Worm (Caenorhabditis elegans) whole organism, L1 larva: ENCODE data around the gene flp-34.

Source experiments
- aly-2 ChIP-seq: fragments of 150-350 bp; optimal IDR thresholded peaks from 2 replicates; lab custom pipeline; 2014; ENCODE audit warnings: missing biosample characterization, missing genetic modification characterization
- ama-1 ChIP-seq: fragments of 150-350 bp; optimal IDR thresholded peaks from 2 replicates; lab custom pipeline; 2014
- ces-1 ChIP-seq: fragments of 150-350 bp; optimal IDR thresholded peaks from 2 replicates; lab custom pipeline; 2014; ENCODE audit warnings: missing biosample characterization, missing genetic modification reagents, missing genetic modification characterization
- fkh-8 ChIP-seq: sonication (generic microtip); optimal IDR thresholded peaks from 2 replicates; lab custom pipeline; 2016; ENCODE audit warnings: mild to moderate bottlenecking, missing genetic modification characterization, missing compliant biosample characterization
- fos-1 ChIP-seq: fragments of 150-350 bp; optimal IDR thresholded peaks from 2 replicates; lab custom pipeline; 2014; ENCODE audit warnings: missing biosample characterization, missing genetic modification characterization
- jun-1 ChIP-seq: fragments of 150-350 bp; optimal IDR thresholded peaks from 2 replicates; lab custom pipeline; 2014; ENCODE audit warnings: missing biosample characterization, missing genetic modification reagents, missing genetic modification characterization
- lin-13 ChIP-seq: fragments of 150-350 bp; optimal IDR thresholded peaks from 2 replicates; lab custom pipeline; 2014; ENCODE audit warnings: missing biosample characterization, missing genetic modification reagents, missing genetic modification characterization
- lin-14 ChIP-seq: fragments of 200-800 bp; sonication (Bioruptor generic); optimal IDR thresholded peaks from 2 replicates; lab custom pipeline; 2018; ENCODE audit warnings: mild to moderate bottlenecking, missing genetic modification characterization, moderate library complexity, missing compliant biosample characterization
- mdl-1 ChIP-seq, 2 experiments: fragments of 150-350 bp; optimal IDR thresholded peaks; 2 replicates each; lab custom pipeline; 2014 to 2017; ENCODE audit warnings: missing biosample characterization in 2 of 2, missing genetic modification characterization in 2 of 2, inconsistent platforms in 1 of 2
- nhr-11 ChIP-seq: fragments of 150-350 bp; optimal IDR thresholded peaks from 2 replicates; lab custom pipeline; 2014; ENCODE audit warnings: missing biosample characterization, missing genetic modification characterization
- pqm-1 ChIP-seq: sonication (generic microtip); optimal IDR thresholded peaks from 3 replicates; lab custom pipeline; 2017; ENCODE audit warnings: missing biosample characterization, missing genetic modification characterization
- snpc-4 ChIP-seq: fragments of 150-350 bp; optimal IDR thresholded peaks from 2 replicates; lab custom pipeline; 2014; ENCODE audit warnings: missing biosample characterization, missing genetic modification characterization
- unc-62 ChIP-seq: fragments of 150-350 bp; optimal IDR thresholded peaks from 2 replicates; lab custom pipeline; 2014; ENCODE audit warnings: missing biosample characterization, missing genetic modification reagents, missing genetic modification characterization

ce11 chrV:978617-979016 is 54.6 kb downstream of the flp-34 start:
- TF ChIP-seq nhr-11 (tag; lab: Kevin White, UChicago) (no peak), lin-13 (GFP tag; lab: Kevin White, UChicago) (no peak), pqm-1 (tag; lab: Kevin White, UChicago) (no peak), aly-2 (no peak), fos-1 (tag; lab: Kevin White, UChicago) (no peak), snpc-4 (no peak), ama-1 (lab: Kevin White, UChicago) (no peak), fkh-8 (tag; lab: Kevin White, UChicago) (no peak), lin-14 (GFP tag; lab: Kevin White, UChicago) (peak; percentile 2), jun-1 (tag; lab: Kevin White, UChicago) (no peak), ces-1 (GFP tag; lab: Kevin White, UChicago) (no peak), unc-62 (GFP tag; lab: Kevin White, UChicago) (no peak), mdl-1 (tag; optimal IDR thresholded peaks at IDR 0.05; lab: Kevin White, UChicago) (no peak)
